Worm (Caenorhabditis elegans) whole organism, L1 larva: ENCODE measurements around the gene srd-42.

Source experiments
- C34B4.2 ChIP-seq: sonication (generic microtip); optimal IDR thresholded peaks from 2 replicates; lab custom pipeline; 2017; ENCODE audit warnings: mild to moderate bottlenecking, missing genetic modification characterization, missing compliant biosample characterization
- ama-1 ChIP-seq: fragments of 150-350 bp; optimal IDR thresholded peaks from 2 replicates; lab custom pipeline; 2014
- ceh-82 ChIP-seq, 3 experiments: fragments of 150-350 bp in 1 of 3; sonication (generic microtip) in 2 of 3; optimal IDR thresholded peaks; 2 replicates each; lab custom pipeline; 2014 to 2017; ENCODE audit warnings: missing biosample characterization in 3 of 3, missing genetic modification characterization in 3 of 3
- ces-1 ChIP-seq: fragments of 150-350 bp; optimal IDR thresholded peaks from 2 replicates; lab custom pipeline; 2014; ENCODE audit warnings: missing biosample characterization, missing genetic modification reagents, missing genetic modification characterization
- dsc-1 ChIP-seq: sonication (generic microtip); optimal IDR thresholded peaks from 2 replicates; lab custom pipeline; 2016; ENCODE audit warnings: mild to moderate bottlenecking, missing genetic modification characterization, missing compliant biosample characterization
- egl-13 ChIP-seq: sonication (generic microtip); optimal IDR thresholded peaks from 2 replicates; lab custom pipeline; 2016; ENCODE audit warnings: missing genotype, missing genetic modification reagents, missing genetic modification characterization, missing compliant biosample characterization
- elt-3 ChIP-seq, 6 experiments: fragments of 150-350 bp in 1 of 6; sonication (generic microtip); optimal IDR thresholded peaks; 2 replicates each; lab custom pipeline; 2017 to 2018; ENCODE audit warnings: missing biosample characterization in 6 of 6, missing genetic modification characterization in 6 of 6, inconsistent platforms in 1 of 6
- grh-1 ChIP-seq: fragments of 200-800 bp; sonication (Bioruptor generic); IDR thresholded peaks from 2 replicates; pipeline ENCODE4 v1.3.6; 2022; ENCODE audit warnings: missing genetic modification reagents, missing genetic modification characterization, missing compliant biosample characterization
- lin-15B ChIP-seq: fragments of 150-350 bp; sonication (generic microtip); optimal IDR thresholded peaks from 3 replicates; lab custom pipeline; 2014; ENCODE audit warnings: missing biosample characterization, missing genetic modification characterization
- lin-35 ChIP-seq, 2 experiments: fragments of 150-350 bp; optimal IDR thresholded peaks; 2 replicates each; lab custom pipeline; 2014; ENCODE audit warnings: missing biosample characterization in 2 of 2, missing genetic modification characterization in 2 of 2, missing genetic modification reagents in 2 of 2
- lir-3 ChIP-seq: sonication (generic microtip); optimal IDR thresholded peaks from 2 replicates; lab custom pipeline; 2016; ENCODE audit warnings: mild to moderate bottlenecking, missing genetic modification characterization, moderate library complexity, missing compliant biosample characterization; ENCODE audit not compliant: poor library complexity
- lsy-2 ChIP-seq, 2 experiments: fragments of 150-350 bp; optimal IDR thresholded peaks; 2 replicates each; lab custom pipeline; 2014; ENCODE audit warnings: missing biosample characterization in 2 of 2, missing genetic modification characterization in 2 of 2
- mef-2 ChIP-seq: fragments of 150-350 bp; optimal IDR thresholded peaks from 2 replicates; lab custom pipeline; 2014; ENCODE audit warnings: missing biosample characterization, missing genetic modification characterization
- nhr-11 ChIP-seq: fragments of 150-350 bp; optimal IDR thresholded peaks from 2 replicates; lab custom pipeline; 2014; ENCODE audit warnings: missing biosample characterization, missing genetic modification characterization
- nhr-12 ChIP-seq: sonication (generic microtip); optimal IDR thresholded peaks from 2 replicates; lab custom pipeline; 2017; ENCODE audit warnings: missing biosample characterization, missing genetic modification characterization
- nhr-19 ChIP-seq: fragments of 200-800 bp; sonication (Bioruptor generic); conservative IDR thresholded peaks from 2 replicates; pipeline ENCODE4 v1.3.6; 2022; ENCODE audit warnings: missing genetic modification characterization, missing compliant biosample characterization
- nhr-20 ChIP-seq: sonication (generic microtip); optimal IDR thresholded peaks from 2 replicates; lab custom pipeline; 2016; ENCODE audit warnings: mild to moderate bottlenecking, missing genetic modification characterization, missing compliant biosample characterization
- nhr-28 ChIP-seq: fragments of 150-350 bp; optimal IDR thresholded peaks from 2 replicates; lab custom pipeline; 2014; ENCODE audit warnings: missing biosample characterization, missing genetic modification characterization
- nhr-71 ChIP-seq: sonication (generic microtip); optimal IDR thresholded peaks from 2 replicates; lab custom pipeline; 2016; ENCODE audit warnings: mild to moderate bottlenecking, missing genetic modification characterization, moderate library complexity, missing compliant biosample characterization
- nhr-77 ChIP-seq: fragments of 150-350 bp; optimal IDR thresholded peaks from 2 replicates; lab custom pipeline; 2014; ENCODE audit warnings: missing biosample characterization, missing genetic modification characterization
- nhr-84 ChIP-seq: sonication (generic microtip); optimal IDR thresholded peaks from 2 replicates; lab custom pipeline; 2017; ENCODE audit warnings: missing biosample characterization, missing genetic modification characterization
- nhr-85 ChIP-seq: sonication (generic microtip); peaks from one replicate; lab custom pipeline; 2016; ENCODE audit warnings: missing genetic modification characterization, inconsistent platforms, missing compliant biosample characterization
- nhr-90 ChIP-seq: sonication (generic microtip); optimal IDR thresholded peaks from 2 replicates; lab custom pipeline; 2016; ENCODE audit warnings: mild to moderate bottlenecking, missing genetic modification characterization, missing compliant biosample characterization; ENCODE audit not compliant: poor library complexity
- pax-3 ChIP-seq: fragments of 200-800 bp; sonication (Bioruptor generic); optimal IDR thresholded peaks from 2 replicates; lab custom pipeline; 2018; ENCODE audit warnings: mild to moderate bottlenecking, missing genetic modification characterization, moderate library complexity, missing compliant biosample characterization
- skn-1 ChIP-seq: fragments of 150-350 bp; optimal IDR thresholded peaks from 2 replicates; lab custom pipeline; 2014; ENCODE audit warnings: missing biosample characterization, missing genetic modification characterization
- snu-23 ChIP-seq: sonication (generic microtip); optimal IDR thresholded peaks from 2 replicates; lab custom pipeline; 2016; ENCODE audit warnings: missing genetic modification characterization, missing compliant biosample characterization
- sptf-1 ChIP-seq: fragments of 150-350 bp; optimal IDR thresholded peaks from 2 replicates; lab custom pipeline; 2014; ENCODE audit warnings: missing biosample characterization, missing genetic modification characterization
- sup-37 ChIP-seq: fragments of 200-800 bp; sonication (Bioruptor generic); optimal IDR thresholded peaks from 2 replicates; lab custom pipeline; 2018; ENCODE audit warnings: mild to moderate bottlenecking, missing genetic modification characterization, missing compliant biosample characterization
- swsn-7 ChIP-seq: sonication (generic microtip); optimal IDR thresholded peaks from 2 replicates; lab custom pipeline; 2016; ENCODE audit warnings: missing genetic modification characterization, missing compliant biosample characterization
- tlp-1 ChIP-seq: fragments of 150-350 bp; optimal IDR thresholded peaks from 2 replicates; lab custom pipeline; 2014; ENCODE audit warnings: missing biosample characterization, missing genetic modification characterization
- unc-30 ChIP-seq: sonication (generic microtip); optimal IDR thresholded peaks from 2 replicates; lab custom pipeline; 2017; ENCODE audit warnings: missing biosample characterization, missing genetic modification characterization
- unc-62 ChIP-seq: fragments of 150-350 bp; optimal IDR thresholded peaks from 2 replicates; lab custom pipeline; 2014; ENCODE audit warnings: missing biosample characterization, missing genetic modification reagents, missing genetic modification characterization
- unc-98 ChIP-seq: fragments of 200-800 bp; sonication (Bioruptor generic); IDR thresholded peaks from 2 replicates; pipeline ENCODE4 v1.3.6; 2022; ENCODE audit warnings: missing genetic modification characterization, missing compliant biosample characterization
- ztf-11 ChIP-seq, 2 experiments: sonication (generic microtip); optimal IDR thresholded peaks; 2 replicates each; lab custom pipeline; 2016 to 2017; ENCODE audit warnings: missing genetic modification characterization in 2 of 2, missing biosample characterization in 1 of 2, missing compliant biosample characterization in 1 of 2
- ztf-4 ChIP-seq: fragments of 150-350 bp; optimal IDR thresholded peaks from 2 replicates; lab custom pipeline; 2014; ENCODE audit warnings: missing biosample characterization, missing genetic modification characterization

The srd-42 gene

DNA sequence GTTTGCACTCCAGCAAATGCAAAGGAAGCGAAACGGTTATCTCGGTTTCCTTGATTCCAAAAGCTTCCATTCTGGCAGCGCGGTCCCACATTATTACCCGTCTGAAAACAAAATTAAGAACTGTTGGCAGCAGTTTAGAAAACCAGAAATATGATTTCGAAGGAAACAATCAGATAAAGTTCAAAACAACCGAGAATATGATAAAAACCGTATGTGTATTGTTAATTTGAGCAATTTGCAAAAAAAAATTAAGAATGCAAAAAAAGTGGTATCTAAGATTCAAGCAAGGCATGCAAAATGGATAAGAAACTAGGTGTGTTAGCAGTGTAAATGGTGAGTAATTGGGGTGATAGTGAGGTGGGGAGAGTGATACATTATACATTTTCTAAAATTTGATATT is 14.5 kb downstream of the srd-42 start, which contains the start of gene R04D3.4:
R04D3.4 (minus strand) TSS at position 101 of the 400 bp plus-strand sequence.
- TF ChIP-seq swsn-7 (no peak), unc-62 (GFP tag; lab: Kevin White, UChicago) (no peak), snu-23 (GFP tag; lab: Kevin White, UChicago) (no peak), nhr-28 (tag; lab: Kevin White, UChicago) (no peak), unc-30 (tag; lab: Kevin White, UChicago) (no peak)

DNA sequence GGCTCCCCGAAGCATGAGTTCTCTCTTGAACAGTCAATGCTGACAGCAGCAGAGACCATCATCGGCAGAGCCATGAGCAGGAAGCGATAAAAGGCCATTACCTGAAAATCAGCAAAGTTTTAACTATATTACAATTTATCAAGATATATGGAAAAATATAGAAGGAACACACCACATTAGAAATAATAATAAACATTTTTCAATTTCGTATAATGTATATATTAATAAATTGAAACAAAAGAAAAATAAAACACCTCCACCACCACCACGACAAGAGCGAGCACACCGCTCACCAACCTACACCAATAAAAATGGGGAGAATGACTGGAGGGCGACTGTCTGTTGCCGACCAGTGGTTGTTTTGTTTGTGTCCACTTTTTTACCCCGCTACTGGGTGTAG is 16.7 kb downstream of the srd-42 start, which contains the start of gene R04D3.2:
R04D3.2 (minus strand) TSS at position 101 of the 400 bp plus-strand sequence.
- no peak for TF ChIP-seq ztf-11 (tag; optimal IDR thresholded peaks at IDR 0.05; lab: Kevin White, UChicago)
- TF ChIP-seq nhr-71 (tag; lab: Kevin White, UChicago), result no peak
- TF ChIP-seq sptf-1 (tag; lab: Kevin White, UChicago), result no peak
- no peak for TF ChIP-seq ceh-82 (tag; optimal IDR thresholded peaks at IDR 0.05; lab: Kevin White, UChicago)
- TF ChIP-seq dsc-1 (tag; lab: Kevin White, UChicago), result no peak
- TF ChIP-seq lir-3, result no peak
- TF ChIP-seq nhr-85 (tag; lab: Kevin White, UChicago), result no peak
- no peak for TF ChIP-seq ces-1 (GFP tag; lab: Kevin White, UChicago)
- no peak for TF ChIP-seq nhr-12
- no peak for TF ChIP-seq unc-30 (tag; lab: Kevin White, UChicago)
- no peak for TF ChIP-seq C34B4.2
- TF ChIP-seq ztf-4 (tag; lab: Kevin White, UChicago), result no peak
- TF ChIP-seq unc-98, result no peak
- TF ChIP-seq nhr-11 (tag; lab: Kevin White, UChicago), result no peak
- TF ChIP-seq mef-2 (tag; lab: Kevin White, UChicago), result no peak

DNA sequence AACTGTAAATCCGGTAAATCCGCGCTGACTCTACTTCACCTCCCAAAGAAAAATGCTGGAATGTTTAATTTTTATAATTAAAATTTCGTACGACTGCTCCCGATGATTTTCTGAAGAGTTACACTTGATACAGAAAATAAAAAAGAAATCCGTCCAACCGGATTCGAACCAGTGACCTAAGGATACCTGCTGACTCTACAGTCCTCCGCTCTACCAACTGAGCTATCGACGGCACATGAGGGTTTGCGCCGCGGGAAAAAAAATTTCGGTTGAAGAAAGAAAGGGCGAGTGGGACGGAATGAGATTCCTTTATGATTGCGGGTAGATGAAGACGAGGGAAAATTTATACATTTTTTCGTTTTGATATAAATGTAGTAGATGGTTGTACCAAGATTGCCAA is 18.6 kb downstream of the srd-42 start:
- TF ChIP-seq nhr-84 (tag; lab: Kevin White, UChicago), result no peak
- TF ChIP-seq skn-1, result no peak
- no peak for TF ChIP-seq nhr-11 (tag; lab: Kevin White, UChicago)
- no peak for TF ChIP-seq snu-23 (GFP tag; lab: Kevin White, UChicago)
- TF ChIP-seq nhr-85 (tag; lab: Kevin White, UChicago), result no peak
- TF ChIP-seq lin-15B (tag; lab: Kevin White, UChicago), result no peak
- no peak for TF ChIP-seq unc-98
- no peak for TF ChIP-seq sup-37 (GFP tag; lab: Kevin White, UChicago)
- TF ChIP-seq egl-13, result no peak
- TF ChIP-seq nhr-77 (tag; lab: Kevin White, UChicago), result no peak
- TF ChIP-seq ama-1 (lab: Kevin White, UChicago), result no peak
- no peak for TF ChIP-seq grh-1
- TF ChIP-seq lsy-2 (tag; optimal IDR thresholded peaks at IDR 0.05; lab: Kevin White, UChicago), result no peak
- TF ChIP-seq elt-3 (tag; optimal IDR thresholded peaks at IDR 0.05; lab: Kevin White, UChicago), result no peak
- TF ChIP-seq unc-62 (GFP tag; lab: Kevin White, UChicago), result no peak

DNA sequence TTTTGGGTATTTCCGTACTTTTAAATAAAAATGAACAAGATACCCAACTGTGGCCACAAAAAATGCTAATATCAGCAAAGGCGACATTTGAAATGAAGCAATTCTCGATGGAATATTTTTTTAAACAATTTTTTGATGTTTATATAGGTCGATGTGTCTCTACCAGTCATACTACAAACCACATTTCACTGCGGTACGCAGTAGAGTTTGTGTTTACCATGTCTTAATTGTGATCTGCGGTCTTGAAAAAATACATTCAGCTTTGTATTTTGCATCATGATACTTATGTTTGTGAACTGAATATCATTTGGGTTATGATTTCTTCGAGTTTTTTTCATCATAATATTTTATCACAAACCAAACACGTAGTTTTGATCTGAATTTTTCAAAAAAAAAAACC is 19.2 kb downstream of the srd-42 start, which contains the start of gene cyp-14A4:
cyp-14A4 (minus strand) TSS at position 107 of the 400 bp plus-strand sequence.
- no peak for TF ChIP-seq sup-37 (GFP tag; lab: Kevin White, UChicago)
- no peak for TF ChIP-seq tlp-1
- no peak for TF ChIP-seq nhr-28 (tag; lab: Kevin White, UChicago)

DNA sequence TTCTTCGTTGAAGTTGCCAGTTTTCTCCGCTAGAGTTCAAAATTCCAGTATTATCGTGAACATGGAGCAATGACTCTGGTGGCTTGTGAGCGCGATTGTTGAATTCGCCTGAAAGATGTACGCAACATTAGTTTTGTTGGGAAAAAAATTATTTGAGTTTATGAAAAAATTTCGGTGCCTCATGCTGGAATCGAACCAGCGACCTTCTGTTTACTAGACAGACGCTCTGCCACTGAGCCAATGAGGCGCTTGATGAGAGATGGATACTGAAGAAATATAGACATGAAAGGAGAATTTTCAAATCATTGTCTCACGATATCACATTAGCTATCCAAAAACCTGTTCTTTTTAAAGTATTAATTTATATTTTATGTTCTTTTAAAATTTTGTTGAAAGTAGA is 19.8 kb downstream of the srd-42 start:
- TF ChIP-seq nhr-19 (GFP tag; lab: Robert Waterston, UW) (no peak), C34B4.2 (no peak), ama-1 (lab: Kevin White, UChicago) (no peak), pax-3 (tag; lab: Kevin White, UChicago) (no peak), ceh-82 (tag; optimal IDR thresholded peaks at IDR 0.05; lab: Kevin White, UChicago) (peak in 1 of 3 experiments; percentile 2), nhr-90 (tag; lab: Kevin White, UChicago) (peak; percentile 12), nhr-20 (tag; lab: Kevin White, UChicago) (peak; percentile 13), lin-35 (GFP tag; optimal IDR thresholded peaks at IDR 0.05; lab: Kevin White, UChicago) (peak in 1 of 2 experiments; percentile 13)
